Worm (Caenorhabditis elegans) whole organism, L2 larva: ENCODE results near the gene ZK596.3.

ENCODE experiments used
- R02D3.7 ChIP-seq: fragments of 150-350 bp; optimal IDR thresholded peaks from 2 replicates; lab custom pipeline; 2014; ENCODE audit warnings: missing biosample characterization, missing genetic modification characterization
- Y55F3AM.14 ChIP-seq: fragments of 200-800 bp; sonication (Bioruptor generic); optimal IDR thresholded peaks from 2 replicates; lab custom pipeline; 2018; ENCODE audit warnings: mild to moderate bottlenecking, missing genetic modification characterization, missing compliant biosample characterization
- alr-1 ChIP-seq: fragments of 150-350 bp; optimal IDR thresholded peaks from 2 replicates; lab custom pipeline; 2014; ENCODE audit warnings: missing biosample characterization, missing genetic modification characterization
- ama-1 ChIP-seq: fragments of 150-350 bp; optimal IDR thresholded peaks from 2 replicates; lab custom pipeline; 2018; ENCODE audit warnings: inconsistent platforms
- blmp-1 ChIP-seq: sonication (generic microtip); optimal IDR thresholded peaks from 2 replicates; lab custom pipeline; 2017; ENCODE audit warnings: missing genetic modification characterization, mild to moderate bottlenecking, missing compliant biosample characterization, antibody characterized with exemption, moderate library complexity; ENCODE audit not compliant: insufficient read depth
- ceh-16 ChIP-seq: fragments of 150-350 bp; optimal IDR thresholded peaks from 2 replicates; lab custom pipeline; 2014; ENCODE audit warnings: missing biosample characterization, missing genetic modification characterization
- dmd-4 ChIP-seq: sonication (generic microtip); optimal IDR thresholded peaks from 2 replicates; lab custom pipeline; 2017; ENCODE audit warnings: missing biosample characterization, missing genetic modification characterization
- egl-27 ChIP-seq: sonication (generic microtip); optimal IDR thresholded peaks from 3 replicates; lab custom pipeline; 2017; ENCODE audit warnings: missing biosample characterization, missing genetic modification reagents, missing genetic modification characterization
- elt-3 ChIP-seq: sonication (generic microtip); optimal IDR thresholded peaks from 2 replicates; lab custom pipeline; 2017; ENCODE audit warnings: missing biosample characterization, missing genetic modification characterization
- fos-1 ChIP-seq: fragments of 150-350 bp; optimal IDR thresholded peaks from 2 replicates; lab custom pipeline; 2014; ENCODE audit warnings: missing biosample characterization, missing genetic modification characterization
- gmeb-1 ChIP-seq: fragments of 150-350 bp; optimal IDR thresholded peaks from 2 replicates; lab custom pipeline; 2014; ENCODE audit warnings: missing biosample characterization, missing genetic modification characterization
- lin-13 ChIP-seq: fragments of 150-350 bp; optimal IDR thresholded peaks from 2 replicates; lab custom pipeline; 2014; ENCODE audit warnings: missing biosample characterization, missing genetic modification reagents, missing genetic modification characterization
- lsy-2 ChIP-seq, 2 experiments: fragments of 150-350 bp in 1 of 2; sonication (generic microtip) in 1 of 2; optimal IDR thresholded peaks; 2 replicates each; lab custom pipeline; 2014 to 2017; ENCODE audit warnings: missing biosample characterization in 2 of 2, missing genetic modification characterization in 2 of 2
- mab-5 ChIP-seq: fragments of 150-350 bp; optimal IDR thresholded peaks from 2 replicates; lab custom pipeline; 2014; ENCODE audit warnings: missing biosample characterization, missing genetic modification characterization
- mbf-1 ChIP-seq: sonication (generic microtip); optimal IDR thresholded peaks from 2 replicates; lab custom pipeline; 2017; ENCODE audit warnings: missing biosample characterization, missing genetic modification characterization
- mdl-1 ChIP-seq, 2 experiments: fragments of 150-350 bp in 1 of 2; sonication (generic microtip) in 1 of 2; optimal IDR thresholded peaks; 2 replicates each; lab custom pipeline; 2017; ENCODE audit warnings: missing biosample characterization in 2 of 2, missing genetic modification characterization in 2 of 2
- nhr-10 ChIP-seq: sonication (generic microtip); optimal IDR thresholded peaks from 2 replicates; lab custom pipeline; 2017; ENCODE audit warnings: missing biosample characterization, missing genetic modification characterization
- nhr-11 ChIP-seq: fragments of 150-350 bp; optimal IDR thresholded peaks from 2 replicates; lab custom pipeline; 2014; ENCODE audit warnings: missing biosample characterization, missing genetic modification characterization
- nhr-12 ChIP-seq: fragments of 150-350 bp; optimal IDR thresholded peaks from 2 replicates; lab custom pipeline; 2014; ENCODE audit warnings: missing biosample characterization, missing genetic modification characterization
- nhr-23 ChIP-seq: fragments of 150-350 bp; optimal IDR thresholded peaks from 2 replicates; lab custom pipeline; 2014; ENCODE audit warnings: missing biosample characterization, missing genetic modification reagents, missing genetic modification characterization
- nhr-237 ChIP-seq: fragments of 150-350 bp; optimal IDR thresholded peaks from 2 replicates; lab custom pipeline; 2014; ENCODE audit warnings: missing biosample characterization, missing genetic modification characterization
- nhr-6 ChIP-seq: fragments of 150-350 bp; optimal IDR thresholded peaks from 2 replicates; lab custom pipeline; 2014; ENCODE audit warnings: missing biosample characterization, missing genetic modification characterization
- nhr-77 ChIP-seq: fragments of 150-350 bp; optimal IDR thresholded peaks from 2 replicates; lab custom pipeline; 2014; ENCODE audit warnings: missing biosample characterization, missing genetic modification characterization
- peb-1 ChIP-seq: fragments of 150-350 bp; optimal IDR thresholded peaks from 2 replicates; lab custom pipeline; 2014; ENCODE audit warnings: missing biosample characterization, missing genetic modification characterization
- sma-9 ChIP-seq, 2 experiments: fragments of 150-350 bp in 1 of 2; sonication (generic microtip) in 1 of 2; optimal IDR thresholded peaks; 2 replicates each; lab custom pipeline; 2014 to 2016; ENCODE audit warnings: missing genetic modification characterization in 2 of 2, mild to moderate bottlenecking in 1 of 2, missing biosample characterization in 1 of 2, missing compliant biosample characterization in 1 of 2, missing genetic modification reagents in 1 of 2, moderate library complexity in 1 of 2
- snpc-4 ChIP-seq: fragments of 150-350 bp; optimal IDR thresholded peaks from 2 replicates; lab custom pipeline; 2014; ENCODE audit warnings: missing biosample characterization, missing genetic modification characterization
- unc-39 ChIP-seq: fragments of 150-350 bp; optimal IDR thresholded peaks from 2 replicates; lab custom pipeline; 2014; ENCODE audit warnings: missing biosample characterization, missing genetic modification characterization
- unc-55 ChIP-seq: fragments of 150-350 bp; sonication (generic microtip); optimal IDR thresholded peaks from 3 replicates; lab custom pipeline; 2014; ENCODE audit warnings: missing biosample characterization, missing genetic modification reagents, missing genetic modification characterization
- unc-62 ChIP-seq: fragments of 150-350 bp; optimal IDR thresholded peaks from 2 replicates; lab custom pipeline; 2014; ENCODE audit warnings: missing biosample characterization, missing genetic modification reagents, missing genetic modification characterization

The ZK596.3 gene

ce11 chrIV:10904282-10904681 is at the start of gene ZK596.3:
ZK596.3 (minus strand) TSS chrIV:10904382.
- TF ChIP-seq R02D3.7 (tag; lab: Kevin White, UChicago), result no peak
- TF ChIP-seq lin-13 (GFP tag; lab: Kevin White, UChicago), result no peak
- no peak for TF ChIP-seq gmeb-1
- no peak for TF ChIP-seq sma-9 (GFP tag; optimal IDR thresholded peaks at IDR 0.05; lab: Kevin White, UChicago)
- no peak for TF ChIP-seq sma-9 (tag; optimal IDR thresholded peaks at IDR 0.05; lab: Kevin White, UChicago)
- TF ChIP-seq nhr-23 (tag; lab: Kevin White, UChicago), result no peak

- TF ChIP-seq mbf-1 (no peak), elt-3 (no peak), nhr-10 (tag; lab: Kevin White, UChicago) (no peak), R02D3.7 (tag; lab: Kevin White, UChicago) (no peak), egl-27 (tag; lab: Kevin White, UChicago) (no peak), unc-55 (GFP tag; lab: Kevin White, UChicago) (no peak), peb-1 (tag; lab: Kevin White, UChicago) (no peak), unc-39 (tag; lab: Kevin White, UChicago) (no peak), nhr-23 (tag; lab: Kevin White, UChicago) (no peak), nhr-77 (tag; lab: Kevin White, UChicago) (no peak), blmp-1 (no peak), ceh-16 (no peak), snpc-4 (tag; lab: Kevin White, UChicago) (no peak), ama-1 (lab: Kevin White, UChicago) (no peak), nhr-11 (no peak), Y55F3AM.14 (no peak)
These were observed 47.8 kb upstream of the ZK596.3 start, which contains the start of gene Y69E1A.3 for ce11 chrIV:10951997-10952396. Y69E1A.3 (plus strand) TSS chrIV:10952297.

- TF ChIP-seq nhr-23 (tag; lab: Kevin White, UChicago) (peak; percentile 72), Y55F3AM.14 (no peak)
These were observed 46.4 kb upstream of the ZK596.3 start for ce11 chrIV:10950363-10951214.

- TF ChIP-seq lin-13 (GFP tag; lab: Kevin White, UChicago), result no peak
- TF ChIP-seq elt-3, result no peak
- no peak for TF ChIP-seq ceh-16
- no peak for TF ChIP-seq nhr-23 (tag; lab: Kevin White, UChicago)
- no peak for TF ChIP-seq dmd-4
- TF ChIP-seq R02D3.7 (tag; lab: Kevin White, UChicago), result no peak
- no peak for TF ChIP-seq lsy-2 (tag; optimal IDR thresholded peaks at IDR 0.05; lab: Kevin White, UChicago)
- TF ChIP-seq snpc-4 (tag; lab: Kevin White, UChicago), result no peak
- no peak for TF ChIP-seq gmeb-1
- no peak for TF ChIP-seq nhr-11
- no peak for TF ChIP-seq nhr-237 (tag; lab: Kevin White, UChicago)
- TF ChIP-seq mab-5 (tag; lab: Kevin White, UChicago), result no peak
- no peak for TF ChIP-seq unc-55 (GFP tag; lab: Kevin White, UChicago)
- no peak for TF ChIP-seq sma-9 (GFP tag; optimal IDR thresholded peaks at IDR 0.05; lab: Kevin White, UChicago)
- TF ChIP-seq sma-9 (tag; optimal IDR thresholded peaks at IDR 0.05; lab: Kevin White, UChicago), result no peak
- TF ChIP-seq unc-62 (GFP tag; lab: Kevin White, UChicago), result no peak
- no peak for TF ChIP-seq alr-1 (tag; lab: Kevin White, UChicago)
- no peak for TF ChIP-seq mdl-1 (tag; optimal IDR thresholded peaks at IDR 0.05; lab: Kevin White, UChicago)
- TF ChIP-seq nhr-6 (tag; lab: Kevin White, UChicago), result no peak
These were observed 45.3 kb upstream of the ZK596.3 start, which contains the start of gene nsph-3.1 for ce11 chrIV:10949510-10949909. nsph-3.1 (plus strand) TSS chrIV:10949810.

DNA sequence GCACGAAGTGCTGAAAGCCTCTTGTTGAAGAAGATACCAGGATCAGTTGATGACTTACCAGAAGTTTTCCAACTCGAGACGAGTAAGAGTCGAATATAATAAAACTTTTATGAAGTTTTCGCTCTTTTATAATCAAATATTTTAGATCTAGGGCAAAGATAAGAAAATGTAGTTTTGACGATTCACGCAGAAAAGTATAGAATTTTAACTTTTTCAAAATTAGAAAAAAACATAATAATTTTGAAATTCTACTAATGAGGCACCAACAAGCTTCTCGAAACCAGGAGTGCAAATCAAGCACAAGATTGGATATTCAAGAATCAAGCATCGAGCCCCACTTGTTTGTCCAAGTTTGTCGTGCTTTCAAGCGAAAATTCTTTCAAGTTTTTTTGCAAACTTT is 44.6 kb upstream of the ZK596.3 start, which contains the start of gene Y69E1A.1:
Gene Y69E1A.1, minus strand, starts transcription at position 101 of the 400 bp plus-strand sequence.
- TF ChIP-seq nhr-12 (tag; lab: Kevin White, UChicago) (no peak), blmp-1 (no peak), snpc-4 (tag; lab: Kevin White, UChicago) (no peak), unc-62 (GFP tag; lab: Kevin White, UChicago) (no peak), fos-1 (tag; lab: Kevin White, UChicago) (no peak), egl-27 (tag; lab: Kevin White, UChicago) (no peak)
